Worm (Caenorhabditis elegans): Measurements from ENCODE around the gene ncs-1.

ncs-1 gene

DNA sequence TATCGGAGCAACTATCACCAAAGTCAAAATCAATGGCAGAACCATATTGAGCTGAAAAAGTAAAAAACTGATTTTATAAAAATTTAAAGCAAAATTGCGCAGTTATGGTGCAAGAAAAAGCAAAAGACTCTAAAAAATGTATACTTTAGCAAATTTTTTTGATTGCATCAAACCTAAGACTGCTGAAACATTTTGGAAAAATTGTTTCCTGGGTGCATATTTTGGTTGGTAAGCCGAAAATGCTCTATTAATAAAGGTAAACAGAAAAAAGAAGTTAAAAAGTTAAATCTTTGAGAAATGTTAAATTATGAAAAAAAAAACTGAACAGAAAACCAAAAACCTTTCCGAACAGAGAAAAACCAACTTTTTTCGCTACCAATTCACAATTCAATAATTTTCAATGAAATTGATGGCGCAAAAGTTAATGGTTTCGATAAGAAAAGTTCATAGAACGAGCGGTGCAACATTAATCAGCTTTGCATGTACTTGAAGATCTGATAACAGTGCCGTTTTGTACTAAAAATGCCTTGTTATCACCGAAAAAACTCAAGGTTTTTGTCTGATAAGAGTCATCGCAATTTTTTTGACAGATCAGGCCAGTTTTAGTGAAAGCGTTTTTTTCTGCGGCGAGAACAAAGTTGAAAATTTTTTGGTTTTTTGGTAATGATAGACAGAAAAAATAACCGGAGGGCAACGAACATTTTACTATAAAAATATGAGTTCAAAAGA, 15.1 kb upstream of the ncs-1 start, which contains the start of gene abhd-3.2:
TSS of gene abhd-3.2 (minus strand) at position 51 of the 729 bp plus-strand sequence.
- no peak for TF ChIP-seq C38D4.7 (GFP tag; optimal IDR thresholded peaks at IDR 0.05)
- TF ChIP-seq ceh-19 (GFP tag; optimal IDR thresholded peaks at IDR 0.05): no peak
- no peak for TF ChIP-seq rnt-1 (tag; optimal IDR thresholded peaks at IDR 0.05)
- TF ChIP-seq F13H6.1 (tag; optimal IDR thresholded peaks at IDR 0.05): no peak
- peak; percentile 95 for TF ChIP-seq elt-2 (tag; optimal IDR thresholded peaks at IDR 0.05)
- no peak for TF ChIP-seq K09A11.1 (tag; optimal IDR thresholded peaks at IDR 0.05; ENCODE audit: insufficient read depth)
- TF ChIP-seq pag-3 (tag; optimal IDR thresholded peaks at IDR 0.05; ENCODE audit: borderline replicate concordance): no peak
- TF ChIP-seq hlh-8 (tag; optimal IDR thresholded peaks at IDR 0.05): no peak

- TF ChIP-seq pha-2 (tag; optimal IDR thresholded peaks at IDR 0.05) (no peak), hlh-30 (tag; optimal IDR thresholded peaks at IDR 0.05; ENCODE audit: insufficient read depth) (no peak), odd-2 (tag; optimal IDR thresholded peaks at IDR 0.05) (no peak), pag-3 (tag; optimal IDR thresholded peaks at IDR 0.05; ENCODE audit: borderline replicate concordance) (no peak), tbx-2 (tag; optimal IDR thresholded peaks at IDR 0.05) (no peak), npax-4 (tag; optimal IDR thresholded peaks at IDR 0.05) (no peak), T23F11.4 (GFP tag; optimal IDR thresholded peaks at IDR 0.05) (no peak)
These were observed 12.1 kb upstream of the ncs-1 start for ce11 chrX:975236-975535.

DNA sequence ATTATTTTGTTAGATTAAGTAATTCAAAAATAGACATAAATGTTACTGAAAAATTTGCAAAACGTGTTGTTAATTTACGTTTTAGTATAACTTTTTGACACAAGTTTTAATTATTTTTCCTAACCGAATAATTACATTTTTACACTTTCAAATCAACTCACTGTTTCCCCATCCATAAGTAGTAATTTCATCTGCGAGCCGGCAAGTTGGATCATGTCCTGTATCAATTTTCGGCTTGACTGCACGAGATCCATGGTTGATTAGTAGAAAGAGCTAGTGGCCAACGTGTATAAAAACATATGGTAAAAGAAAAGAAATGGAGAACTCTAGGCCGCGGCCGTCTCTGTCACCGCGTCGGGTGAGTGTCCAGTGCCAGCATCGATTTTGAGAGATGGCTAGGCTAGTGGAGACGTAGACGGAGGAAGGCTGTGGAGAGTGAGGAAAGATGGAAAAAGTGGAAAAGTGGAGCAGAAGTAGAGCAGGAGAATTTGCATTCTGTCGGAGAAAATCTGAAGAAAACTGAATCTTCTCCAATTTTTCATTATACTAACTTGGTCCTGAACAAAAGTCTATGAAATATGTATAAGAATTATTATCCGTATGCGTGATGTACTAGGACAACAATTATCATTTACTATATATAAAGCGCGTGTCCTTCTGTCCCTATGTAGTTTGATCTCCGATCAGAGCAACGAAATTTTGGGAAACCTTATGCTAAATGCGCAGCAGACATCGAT, 11.6 kb upstream of the ncs-1 start, which contains the start of gene vps-45:
TSS of gene vps-45 (minus strand) at position 350 of the 737 bp plus-strand sequence.
- TF ChIP-seq tbx-2 (tag; optimal IDR thresholded peaks at IDR 0.05) (peak; percentile 20), T23F11.4 (GFP tag; optimal IDR thresholded peaks at IDR 0.05) (no peak), elt-4 (tag; optimal IDR thresholded peaks at IDR 0.05) (no peak), hlh-8 (tag; optimal IDR thresholded peaks at IDR 0.05) (peak; percentile 24), unc-86 (tag; optimal IDR thresholded peaks at IDR 0.05) (no peak), dmd-4 (tag; optimal IDR thresholded peaks at IDR 0.05; ENCODE audit: borderline replicate concordance) (no peak), ets-4 (tag; optimal IDR thresholded peaks at IDR 0.05) (peak; percentile 15), ceh-9 (tag; optimal IDR thresholded peaks at IDR 0.05) (no peak), C08G9.2 (tag; optimal IDR thresholded peaks at IDR 0.05) (no peak), che-1 (tag; optimal IDR thresholded peaks at IDR 0.05) (no peak), hlh-13 (GFP tag; optimal IDR thresholded peaks at IDR 0.05) (no peak), ceh-30 (tag; optimal IDR thresholded peaks at IDR 0.05) (no peak), ceh-24 (tag; optimal IDR thresholded peaks at IDR 0.05) (no peak), ceh-31 (tag; optimal IDR thresholded peaks at IDR 0.05) (peak; percentile 69), ceh-22 (tag; optimal IDR thresholded peaks at IDR 0.05) (no peak), mec-3 (tag; optimal IDR thresholded peaks at IDR 0.05; ENCODE audit: borderline replicate concordance) (no peak), unc-42 (tag; optimal IDR thresholded peaks at IDR 0.05) (peak; percentile 15), sdc-2 (tag; optimal IDR thresholded peaks at IDR 0.05) (peak; percentile 35), fax-1 (tag; optimal IDR thresholded peaks at IDR 0.05) (no peak), fkh-10 (GFP tag; optimal IDR thresholded peaks at IDR 0.05) (no peak), tbx-7 (tag; optimal IDR thresholded peaks at IDR 0.05) (no peak), ceh-14 (tag; optimal IDR thresholded peaks at IDR 0.05) (no peak), ceh-34 (tag; optimal IDR thresholded peaks at IDR 0.05) (no peak), odd-2 (tag; optimal IDR thresholded peaks at IDR 0.05) (no peak), ceh-6 (GFP tag; optimal IDR thresholded peaks at IDR 0.05) (no peak), nhr-232 (tag; optimal IDR thresholded peaks at IDR 0.05) (no peak), pros-1 (tag; optimal IDR thresholded peaks at IDR 0.05) (no peak), pax-1 (tag; optimal IDR thresholded peaks at IDR 0.05) (no peak), dve-1 (tag; optimal IDR thresholded peaks at IDR 0.05) (no peak), ref-2 (tag; optimal IDR thresholded peaks at IDR 0.05) (peak; percentile 56), lim-6 (tag; optimal IDR thresholded peaks at IDR 0.05) (no peak), nfya-1 (tag; optimal IDR thresholded peaks at IDR 0.05) (peak; percentile 46), Y22D7AL.16 (tag; optimal IDR thresholded peaks at IDR 0.05) (no peak), sox-2 (GFP tag; IDR thresholded peaks at IDR 0.05) (no peak), elt-2 (tag; optimal IDR thresholded peaks at IDR 0.05) (no peak), sox-4 (tag; optimal IDR thresholded peaks at IDR 0.05) (no peak), ceh-45 (GFP tag; IDR thresholded peaks at IDR 0.05) (no peak)
